Worm (Caenorhabditis elegans) whole organism, L1 larva: ENCODE results near the gene F07A11.5.

Experiments used
- alr-1 ChIP-seq: fragments of 200-800 bp; sonication (Bioruptor generic); optimal IDR thresholded peaks from 2 replicates; lab custom pipeline; 2018; ENCODE audit warnings: borderline replicate concordance, mild to moderate bottlenecking, missing genetic modification characterization, missing compliant biosample characterization
- ama-1 ChIP-seq: fragments of 150-350 bp; optimal IDR thresholded peaks from 2 replicates; lab custom pipeline; 2014
- elt-3 ChIP-seq, 6 experiments: fragments of 150-350 bp in 1 of 6; sonication (generic microtip); optimal IDR thresholded peaks; 2 replicates each; lab custom pipeline; 2017 to 2018; ENCODE audit warnings: missing biosample characterization in 6 of 6, missing genetic modification characterization in 6 of 6, inconsistent platforms in 1 of 6
- fkh-10 ChIP-seq: sonication (generic microtip); optimal IDR thresholded peaks from 2 replicates; lab custom pipeline; 2017; ENCODE audit warnings: missing biosample characterization, missing genetic modification reagents, missing genetic modification characterization
- lsy-2 ChIP-seq, 2 experiments: fragments of 150-350 bp; optimal IDR thresholded peaks; 2 replicates each; lab custom pipeline; 2014; ENCODE audit warnings: missing biosample characterization in 2 of 2, missing genetic modification characterization in 2 of 2
- mdl-1 ChIP-seq, 2 experiments: fragments of 150-350 bp; optimal IDR thresholded peaks; 2 replicates each; lab custom pipeline; 2014 to 2017; ENCODE audit warnings: missing biosample characterization in 2 of 2, missing genetic modification characterization in 2 of 2, inconsistent platforms in 1 of 2
- nhr-12 ChIP-seq: sonication (generic microtip); optimal IDR thresholded peaks from 2 replicates; lab custom pipeline; 2017; ENCODE audit warnings: missing biosample characterization, missing genetic modification characterization
- pax-3 ChIP-seq: fragments of 200-800 bp; sonication (Bioruptor generic); optimal IDR thresholded peaks from 2 replicates; lab custom pipeline; 2018; ENCODE audit warnings: mild to moderate bottlenecking, missing genetic modification characterization, moderate library complexity, missing compliant biosample characterization
- snpc-4 ChIP-seq: fragments of 150-350 bp; optimal IDR thresholded peaks from 2 replicates; lab custom pipeline; 2014; ENCODE audit warnings: missing biosample characterization, missing genetic modification characterization
- sox-4 ChIP-seq: sonication (generic microtip); optimal IDR thresholded peaks from 2 replicates; lab custom pipeline; 2016; ENCODE audit warnings: missing genetic modification characterization, missing compliant biosample characterization
- unc-62 ChIP-seq: fragments of 150-350 bp; optimal IDR thresholded peaks from 2 replicates; lab custom pipeline; 2014; ENCODE audit warnings: missing biosample characterization, missing genetic modification reagents, missing genetic modification characterization

DNA sequence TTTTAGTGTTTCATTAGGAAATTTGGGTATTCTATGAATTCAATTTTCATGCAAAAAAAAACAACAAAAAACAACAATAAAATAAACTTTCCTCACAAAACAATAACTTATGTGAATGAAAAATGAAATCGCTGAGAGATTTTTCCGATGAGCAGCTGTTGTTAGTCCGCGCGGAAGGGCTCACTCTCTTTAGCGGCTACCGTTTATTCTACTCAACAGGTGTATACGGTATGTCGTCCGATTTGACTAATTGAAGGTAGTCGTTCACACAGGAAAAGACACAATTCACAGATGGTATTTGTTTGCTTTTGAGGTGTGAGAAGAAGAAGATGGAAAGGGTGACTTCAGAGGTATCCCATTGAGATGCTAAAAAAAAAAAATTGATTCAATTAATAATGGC is 43.4 kb upstream of the F07A11.5 start:
- TF ChIP-seq snpc-4 (no peak), lsy-2 (tag; optimal IDR thresholded peaks at IDR 0.05; lab: Kevin White, UChicago) (no peak), fkh-10 (GFP tag; lab: Kevin White, UChicago) (no peak), alr-1 (tag; lab: Kevin White, UChicago) (no peak), mdl-1 (tag; optimal IDR thresholded peaks at IDR 0.05; lab: Kevin White, UChicago) (no peak), elt-3 (tag; optimal IDR thresholded peaks at IDR 0.05; lab: Kevin White, UChicago) (no peak), nhr-12 (tag; lab: Kevin White, UChicago) (no peak), sox-4 (tag; lab: Kevin White, UChicago) (no peak), pax-3 (tag; lab: Kevin White, UChicago) (no peak), ama-1 (lab: Kevin White, UChicago) (no peak), unc-62 (GFP tag; lab: Kevin White, UChicago) (no peak)
